Fruit fly (Drosophila melanogaster): ENCODE measurements around the gene CG13678.
A peak's percentile ranks its signal among the peaks of the same experiment; 100 is the strongest.
"Not testable (repeated sequence)": the region's sequence is repeated elsewhere in the genome, so short reads cannot be mapped to it uniquely, and the experiment has no call there.

CG13678 gene

dm6 chr3L:8238347-8238746, 16.4 kb downstream of the CG13678 start, which contains the start of gene Dscam4:
Dscam4 (plus strand) TSS chr3L:8238647.
- TF ChIP-seq yki (optimal IDR thresholded peaks at IDR 0.05); Med (GFP tag); Neu2 (GFP tag; optimal IDR thresholded peaks at IDR 0.05; ENCODE audit: borderline replicate concordance): not testable (repeated sequence)

dm6 chr3L:8240501-8240900, 18.6 kb downstream of the CG13678 start, which contains the start of gene CG7213:
CG7213 (minus strand) TSS chr3L:8240601.
- TF ChIP-seq Hr3 (GFP tag; optimal IDR thresholded peaks at IDR 0.05) (no peak), z (GFP tag; IDR thresholded peaks at IDR 0.05) (no peak), Lhr (GFP tag; optimal IDR thresholded peaks at IDR 0.05) (no peak), Bdp1 (GFP tag; optimal IDR thresholded peaks at IDR 0.05) (no peak), jumu (GFP tag; optimal IDR thresholded peaks at IDR 0.05) (no peak), CG11504 (tag; optimal IDR thresholded peaks at IDR 0.05) (no peak), shn (GFP tag; optimal IDR thresholded peaks at IDR 0.05) (no peak), CG11085 (GFP tag; IDR thresholded peaks at IDR 0.05) (no peak), CG17802 (tag; optimal IDR thresholded peaks at IDR 0.05) (no peak), rib (GFP tag; IDR thresholded peaks at IDR 0.05) (no peak), CG12299 (tag; optimal IDR thresholded peaks at IDR 0.05) (no peak), CG10654 (GFP tag; optimal IDR thresholded peaks at IDR 0.05) (no peak), psq (GFP tag; optimal IDR thresholded peaks at IDR 0.05) (no peak)

- TF ChIP-seq Xrp1 (GFP tag; IDR thresholded peaks at IDR 0.05) (no peak), lilli (GFP tag; optimal IDR thresholded peaks at IDR 0.05) (no peak), CG11456 (GFP tag; IDR thresholded peaks at IDR 0.05) (0 out of 3 replicates have a peak, but pooled peaks have one; percentile 52), CG13624 (GFP tag; optimal IDR thresholded peaks at IDR 0.05) (no peak), CG7928 (GFP tag; optimal IDR thresholded peaks at IDR 0.05) (no peak), nerfin-1 (tag; optimal IDR thresholded peaks at IDR 0.05) (peak; percentile 18), slbo (GFP tag; IDR thresholded peaks at IDR 0.05) (0 out of 2 replicates have a peak, but pooled peaks have one; percentile 9), chinmo (GFP tag; IDR thresholded peaks at IDR 0.05; ENCODE audit: partially characterized antibody) (0 out of 4 replicates have a peak, but pooled peaks have one; percentile 37), lab (GFP tag; optimal IDR thresholded peaks at IDR 0.05) (peak; percentile 1), Rfx (GFP tag; IDR thresholded peaks at IDR 0.05) (peak; percentile 45; the same call in 1 of the 2 replicates), Deaf1 (tag; optimal IDR thresholded peaks at IDR 0.05) (peak; percentile 24), CG15073 (GFP tag; optimal IDR thresholded peaks at IDR 0.05) (no peak), Dref (GFP tag; IDR thresholded peaks at IDR 0.05) (0 out of 2 replicates have a peak, but pooled peaks have one; percentile 31), Dfd (GFP tag; optimal IDR thresholded peaks at IDR 0.05) (no peak), CG33213 (GFP tag; optimal IDR thresholded peaks at IDR 0.05) (no peak), scrt (GFP tag; optimal IDR thresholded peaks at IDR 0.05) (peak; percentile 6), Adf1 (GFP tag; IDR thresholded peaks at IDR 0.05) (peak; percentile 17; the same call in 1 of the 2 replicates), abd-A (tag; optimal IDR thresholded peaks at IDR 0.05) (peak; percentile 23), salm (tag; optimal IDR thresholded peaks at IDR 0.05) (no peak), HLH4C (GFP tag; IDR thresholded peaks at IDR 0.05; ENCODE audit: partially characterized antibody) (0 out of 3 replicates have a peak, but pooled peaks have one; percentile 18), ken (GFP tag; IDR thresholded peaks at IDR 0.05) (0 out of 3 replicates have a peak, but pooled peaks have one; percentile 15), ewg (GFP tag; optimal IDR thresholded peaks at IDR 0.05) (peak; percentile 82), gce (GFP tag; IDR thresholded peaks at IDR 0.05) (no peak), CG18262 (tag; optimal IDR thresholded peaks at IDR 0.05) (no peak), HLH3B (GFP tag; IDR thresholded peaks at IDR 0.05) (no peak), klu (GFP tag; IDR thresholded peaks at IDR 0.05) (no peak)
These were observed 19.0 kb downstream of the CG13678 start for dm6 chr3L:8240932-8241331.

Measured in whole organism, embryonic.